Fruit fly (Drosophila melanogaster): Measurements from ENCODE around the gene RluA-2.

The RluA-2 gene

dm6 chr2L:10468978-10469377 is 7.9 kb upstream of the RluA-2 start:
- TF ChIP-seq Pif1B (GFP tag; optimal IDR thresholded peaks at IDR 0.05) (no peak), CG34367 (tag; optimal IDR thresholded peaks at IDR 0.05) (no peak), rn (GFP tag; IDR thresholded peaks at IDR 0.05) (no peak), gl (tag; optimal IDR thresholded peaks at IDR 0.05) (no peak), Pif1A (GFP tag; optimal IDR thresholded peaks at IDR 0.05) (no peak), CG13204 (GFP tag; optimal IDR thresholded peaks at IDR 0.05) (no peak), CG9948 (tag; optimal IDR thresholded peaks at IDR 0.05) (no peak), Ets98B (GFP tag; IDR thresholded peaks at IDR 0.05) (no peak), CG10348 (GFP tag; IDR thresholded peaks at IDR 0.05) (no peak), EcR (GFP tag; optimal IDR thresholded peaks at IDR 0.05) (no peak), CG17806 (tag; optimal IDR thresholded peaks at IDR 0.05) (no peak), CG32121 (GFP tag; IDR thresholded peaks at IDR 0.05) (no peak), CG12605 (GFP tag; IDR thresholded peaks at IDR 0.05) (no peak), CG8159 (tag; optimal IDR thresholded peaks at IDR 0.05) (no peak), D1 (tag; optimal IDR thresholded peaks at IDR 0.05) (no peak), CG4496 (GFP tag; IDR thresholded peaks at IDR 0.05) (no peak)

- TF ChIP-seq CG12605 (GFP tag; IDR thresholded peaks at IDR 0.05) (no peak), CG32121 (GFP tag; IDR thresholded peaks at IDR 0.05) (0 out of 2 replicates have a peak, but pooled peaks have one; percentile 11), CG17806 (tag; optimal IDR thresholded peaks at IDR 0.05) (no peak)
Observed at dm6 chr2L:10470211-10470610, 6.7 kb upstream of the RluA-2 start.

- TF ChIP-seq D1 (tag; optimal IDR thresholded peaks at IDR 0.05), result no peak
- TF ChIP-seq EcR (GFP tag; optimal IDR thresholded peaks at IDR 0.05), result no peak
- TF ChIP-seq CG8159 (tag; optimal IDR thresholded peaks at IDR 0.05), result no peak
- TF ChIP-seq CG34367 (tag; optimal IDR thresholded peaks at IDR 0.05), result no peak
- no peak for TF ChIP-seq CG12605 (GFP tag; IDR thresholded peaks at IDR 0.05)
- no peak for TF ChIP-seq CG15710 (tag; optimal IDR thresholded peaks at IDR 0.05)
- TF ChIP-seq CG32121 (GFP tag; IDR thresholded peaks at IDR 0.05), result no peak
- no peak for TF ChIP-seq CG13204 (GFP tag; optimal IDR thresholded peaks at IDR 0.05)
- TF ChIP-seq fd96Ca (GFP tag; IDR thresholded peaks at IDR 0.05), result no peak
- TF ChIP-seq Snoo (tag; optimal IDR thresholded peaks at IDR 0.05), result no peak
- TF ChIP-seq Pif1A (GFP tag; optimal IDR thresholded peaks at IDR 0.05), result no peak
- no peak for TF ChIP-seq CG10348 (GFP tag; IDR thresholded peaks at IDR 0.05)
- no peak for TF ChIP-seq CG14655 (GFP tag; optimal IDR thresholded peaks at IDR 0.05)
- no peak for TF ChIP-seq CG8301 (tag; optimal IDR thresholded peaks at IDR 0.05)
- no peak for TF ChIP-seq Ets98B (GFP tag; IDR thresholded peaks at IDR 0.05)
Observed at dm6 chr2L:10472257-10472656, 4.6 kb upstream of the RluA-2 start.

- peak; percentile 86 for TF ChIP-seq CG10348 (GFP tag; IDR thresholded peaks at IDR 0.05)
- TF ChIP-seq Pif1A (GFP tag; optimal IDR thresholded peaks at IDR 0.05), result peak; percentile 92
- TF ChIP-seq CG34367 (tag; optimal IDR thresholded peaks at IDR 0.05), result peak; percentile 96
- TF ChIP-seq gl (tag; optimal IDR thresholded peaks at IDR 0.05), result peak; percentile 92
- TF ChIP-seq Snoo (tag; optimal IDR thresholded peaks at IDR 0.05), result peak; percentile 85
- peak; percentile 99 for TF ChIP-seq CG4496 (GFP tag; IDR thresholded peaks at IDR 0.05)
- peak; percentile 99 for TF ChIP-seq Ets98B (GFP tag; IDR thresholded peaks at IDR 0.05)
- peak; percentile 98 for TF ChIP-seq CG17806 (tag; optimal IDR thresholded peaks at IDR 0.05)
- TF ChIP-seq CG15710 (tag; optimal IDR thresholded peaks at IDR 0.05), result peak; percentile 97
- TF ChIP-seq rn (GFP tag; IDR thresholded peaks at IDR 0.05), result peak; percentile 96
- peak; percentile 99 for TF ChIP-seq CG32121 (GFP tag; IDR thresholded peaks at IDR 0.05)
- peak; percentile 99 for TF ChIP-seq CG14655 (GFP tag; optimal IDR thresholded peaks at IDR 0.05)
- peak; percentile 95 for TF ChIP-seq D1 (tag; optimal IDR thresholded peaks at IDR 0.05)
- TF ChIP-seq CG8301 (tag; optimal IDR thresholded peaks at IDR 0.05), result peak; percentile 98
- peak; percentile 98 for TF ChIP-seq CG12605 (GFP tag; IDR thresholded peaks at IDR 0.05)
- TF ChIP-seq CG9948 (tag; optimal IDR thresholded peaks at IDR 0.05), result peak; percentile 98
- TF ChIP-seq CG13204 (GFP tag; optimal IDR thresholded peaks at IDR 0.05), result no peak
- TF ChIP-seq EcR (GFP tag; optimal IDR thresholded peaks at IDR 0.05), result no peak
- peak; percentile 98 for TF ChIP-seq CG8159 (tag; optimal IDR thresholded peaks at IDR 0.05)
- peak; percentile 99 for TF ChIP-seq fd96Ca (GFP tag; IDR thresholded peaks at IDR 0.05)
- peak; percentile 98 for TF ChIP-seq Pif1B (GFP tag; optimal IDR thresholded peaks at IDR 0.05)
Observed at dm6 chr2L:10474268-10474678, 2.6 kb upstream of the RluA-2 start, which contains the start of gene RluA-1. TSS of gene RluA-1 (minus strand) at chr2L:10474349.

dm6 chr2L:10474815-10475214 is 2.1 kb upstream of the RluA-2 start:
- no peak for TF ChIP-seq CG12605 (GFP tag; IDR thresholded peaks at IDR 0.05)
- no peak for TF ChIP-seq CG34367 (tag; optimal IDR thresholded peaks at IDR 0.05)
- TF ChIP-seq EcR (GFP tag; optimal IDR thresholded peaks at IDR 0.05), result no peak
- no peak for TF ChIP-seq CG10348 (GFP tag; IDR thresholded peaks at IDR 0.05)
- no peak for TF ChIP-seq D1 (tag; optimal IDR thresholded peaks at IDR 0.05)
- no peak for TF ChIP-seq CG14655 (GFP tag; optimal IDR thresholded peaks at IDR 0.05)
- no peak for TF ChIP-seq CG4496 (GFP tag; IDR thresholded peaks at IDR 0.05)
- no peak for TF ChIP-seq CG32121 (GFP tag; IDR thresholded peaks at IDR 0.05)
- no peak for TF ChIP-seq CG9948 (tag; optimal IDR thresholded peaks at IDR 0.05)
- TF ChIP-seq Snoo (tag; optimal IDR thresholded peaks at IDR 0.05), result no peak
- no peak for TF ChIP-seq Pif1A (GFP tag; optimal IDR thresholded peaks at IDR 0.05)
- no peak for TF ChIP-seq CG15710 (tag; optimal IDR thresholded peaks at IDR 0.05)
- TF ChIP-seq gl (tag; optimal IDR thresholded peaks at IDR 0.05), result no peak
- TF ChIP-seq fd96Ca (GFP tag; IDR thresholded peaks at IDR 0.05), result no peak
- no peak for TF ChIP-seq rn (GFP tag; IDR thresholded peaks at IDR 0.05)
- TF ChIP-seq Ets98B (GFP tag; IDR thresholded peaks at IDR 0.05), result no peak
- no peak for TF ChIP-seq CG13204 (GFP tag; optimal IDR thresholded peaks at IDR 0.05)

- TF ChIP-seq CG32121 (GFP tag; IDR thresholded peaks at IDR 0.05) (peak; percentile 47), CG12605 (GFP tag; IDR thresholded peaks at IDR 0.05) (no peak; the same call in 1 of the 2 replicates), CG34367 (tag; optimal IDR thresholded peaks at IDR 0.05) (no peak), CG9948 (tag; optimal IDR thresholded peaks at IDR 0.05) (no peak), D1 (tag; optimal IDR thresholded peaks at IDR 0.05) (no peak), CG17806 (tag; optimal IDR thresholded peaks at IDR 0.05) (no peak), rn (GFP tag; IDR thresholded peaks at IDR 0.05) (no peak), CG15710 (tag; optimal IDR thresholded peaks at IDR 0.05) (no peak), CG8301 (tag; optimal IDR thresholded peaks at IDR 0.05) (no peak), CG13204 (GFP tag; optimal IDR thresholded peaks at IDR 0.05) (no peak), gl (tag; optimal IDR thresholded peaks at IDR 0.05) (peak; percentile 7), CG4496 (GFP tag; IDR thresholded peaks at IDR 0.05) (no peak), EcR (GFP tag; optimal IDR thresholded peaks at IDR 0.05) (no peak), Ets98B (GFP tag; IDR thresholded peaks at IDR 0.05) (no peak), CG10348 (GFP tag; IDR thresholded peaks at IDR 0.05) (no peak), Snoo (tag; optimal IDR thresholded peaks at IDR 0.05) (no peak)
Observed at dm6 chr2L:10479859-10480258, 3.0 kb downstream of the RluA-2 start.
